Worm (Caenorhabditis elegans): ENCODE measurements around the gene dbn-1.

Gene dbn-1

DNA sequence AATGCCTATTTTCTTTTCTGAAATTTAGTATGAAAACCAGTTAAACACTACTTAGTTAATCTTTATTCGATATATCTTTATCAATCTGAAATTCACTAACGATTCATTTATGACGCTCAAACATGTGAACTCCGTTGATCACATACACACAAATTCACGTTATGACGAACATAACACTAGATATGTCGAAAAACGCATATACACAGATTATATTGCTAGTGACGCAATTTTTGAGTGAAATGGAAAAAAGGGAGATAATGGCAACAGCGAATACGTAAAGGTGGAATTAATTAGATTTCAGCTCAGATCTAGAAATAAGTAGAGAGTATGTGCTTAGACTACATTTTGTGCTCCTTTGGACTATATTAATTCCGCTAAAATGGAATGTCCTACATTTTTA lies 45.0 kb downstream of the dbn-1 start:
- TF ChIP-seq lin-29 (GFP tag; IDR thresholded peaks at IDR 0.05) = no peak
- no peak for TF ChIP-seq dmd-6 (GFP tag; IDR thresholded peaks at IDR 0.05)
- TF ChIP-seq F44E2.7 (GFP tag; IDR thresholded peaks at IDR 0.05) = no peak
- no peak for TF ChIP-seq fkh-10 (GFP tag; optimal IDR thresholded peaks at IDR 0.05)
- no peak for TF ChIP-seq rbr-2 (tag; optimal IDR thresholded peaks at IDR 0.05)
- TF ChIP-seq lin-39 (tag; optimal IDR thresholded peaks at IDR 0.05) = no peak
- TF ChIP-seq ces-1 (GFP tag; optimal IDR thresholded peaks at IDR 0.05) = no peak
- TF ChIP-seq lsy-2 (tag; optimal IDR thresholded peaks at IDR 0.05) = no peak
- TF ChIP-seq F37D6.2 (tag; optimal IDR thresholded peaks at IDR 0.05) = no peak
- no peak for TF ChIP-seq dpl-1 (GFP tag; optimal IDR thresholded peaks at IDR 0.05)
- TF ChIP-seq Y105C5A.15 (GFP tag; IDR thresholded peaks at IDR 0.05) = no peak
- TF ChIP-seq hmg-1.1 (GFP tag; IDR thresholded peaks at IDR 0.05) = no peak
- TF ChIP-seq nhr-111 (GFP tag; optimal IDR thresholded peaks at IDR 0.05) = no peak
- TF ChIP-seq lin-13 (GFP tag; optimal IDR thresholded peaks at IDR 0.05) = no peak

DNA sequence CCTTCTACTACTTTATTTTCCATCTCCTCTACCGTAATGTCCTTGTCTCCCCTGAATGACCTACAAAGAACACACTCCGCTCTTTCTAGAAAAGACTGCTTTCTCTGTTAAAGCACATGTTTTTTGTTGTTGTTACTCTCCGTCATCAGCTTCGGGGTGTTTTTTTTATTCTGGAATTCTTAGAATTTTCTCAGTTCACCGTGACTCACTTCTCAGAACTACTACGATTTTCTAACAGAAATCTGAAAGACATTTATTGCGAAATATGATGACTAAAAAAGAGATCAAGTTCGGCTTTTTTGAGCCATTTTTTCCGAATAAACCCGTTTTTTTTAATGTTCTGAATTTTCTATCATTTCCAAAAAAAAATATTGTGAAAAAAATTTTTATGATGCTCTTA lies 45.6 kb downstream of the dbn-1 start:
- TF ChIP-seq hlh-30 (tag; optimal IDR thresholded peaks at IDR 0.05; ENCODE audit: insufficient read depth) = peak; percentile 21
- peak in 1 of 2 experiments; percentile 12 for TF ChIP-seq mdl-1 (tag; optimal IDR thresholded peaks at IDR 0.05)
- peak; percentile 29 for TF ChIP-seq F37D6.2 (tag; optimal IDR thresholded peaks at IDR 0.05)
- TF ChIP-seq hmg-1.1 (GFP tag; IDR thresholded peaks at IDR 0.05) = no peak
- peak; percentile 34 for TF ChIP-seq nhr-48 (tag; optimal IDR thresholded peaks at IDR 0.05)
- peak in 1 of 2 experiments; percentile 2 for TF ChIP-seq unc-62 (GFP tag; optimal IDR thresholded peaks at IDR 0.05 in 1 of 2)
- TF ChIP-seq unc-62 (tag; optimal IDR thresholded peaks at IDR 0.05) = no peak
- TF ChIP-seq lin-38 (GFP tag; IDR thresholded peaks at IDR 0.05) = 0 out of 2 replicates have a peak, but pooled peaks have one; percentile 9
- peak; percentile 21; the same call in 1 of the 2 replicates for TF ChIP-seq T26A8.4 (GFP tag; IDR thresholded peaks at IDR 0.05)
- TF ChIP-seq nhr-111 (GFP tag; optimal IDR thresholded peaks at IDR 0.05) = no peak
- TF ChIP-seq duxl-1 (tag; optimal IDR thresholded peaks at IDR 0.05; ENCODE audit: poor library complexity) = no peak
- peak in 1 of 2 experiments; percentile 43 for TF ChIP-seq lsy-2 (tag; optimal IDR thresholded peaks at IDR 0.05)
- no peak for TF ChIP-seq sdz-12 (GFP tag; optimal IDR thresholded peaks at IDR 0.05)
- TF ChIP-seq nhr-11 (tag; optimal IDR thresholded peaks at IDR 0.05) = peak; percentile 87

ce11 chrIII:13714950-13715349 lies 46.9 kb downstream of the dbn-1 start:
- no peak for TF ChIP-seq F44E2.7 (GFP tag; IDR thresholded peaks at IDR 0.05)
- no peak for TF ChIP-seq ceh-32 (tag; optimal IDR thresholded peaks at IDR 0.05; ENCODE audit: poor library complexity)
- peak; percentile 17 for TF ChIP-seq F49E8.2 (tag; optimal IDR thresholded peaks at IDR 0.05; ENCODE audit: borderline replicate concordance)
- TF ChIP-seq dpl-1 (GFP tag; optimal IDR thresholded peaks at IDR 0.05) = no peak
- TF ChIP-seq tra-1 (GFP tag; IDR thresholded peaks at IDR 0.05) = no peak
- no peak for TF ChIP-seq mep-1 (tag; optimal IDR thresholded peaks at IDR 0.05)
- no peak for TF ChIP-seq duxl-1 (tag; optimal IDR thresholded peaks at IDR 0.05; ENCODE audit: poor library complexity)

ce11 chrIII:13713807-13714206 lies 48.1 kb downstream of the dbn-1 start:
- 0 out of 2 replicates have a peak, but pooled peaks have one; percentile 16 for TF ChIP-seq snpc-1.2 (GFP tag; IDR thresholded peaks at IDR 0.05)
- TF ChIP-seq nhr-41 (GFP tag; IDR thresholded peaks at IDR 0.05) = no peak
- peak; percentile 57 for TF ChIP-seq set-16 (GFP tag; IDR thresholded peaks at IDR 0.05)
- TF ChIP-seq F26F4.8 (GFP tag; conservative IDR thresholded peaks at IDR 0.05) = no peak
- no peak for TF ChIP-seq D1046.2 (GFP tag; IDR thresholded peaks at IDR 0.05)
- 0 out of 2 replicates have a peak, but pooled peaks have one; percentile 12 for TF ChIP-seq hmg-1.1 (GFP tag; IDR thresholded peaks at IDR 0.05)
- TF ChIP-seq dpl-1 (GFP tag; optimal IDR thresholded peaks at IDR 0.05) = no peak
- TF ChIP-seq aha-1 (tag) = peak; percentile 84
- no peak for TF ChIP-seq zip-11 (GFP tag; IDR thresholded peaks at IDR 0.05)
- peak; percentile 54; the same call in 1 of the 2 replicates for TF ChIP-seq T26A8.4 (GFP tag; IDR thresholded peaks at IDR 0.05)
- no peak for TF ChIP-seq pqm-1 (tag; optimal IDR thresholded peaks at IDR 0.05)
- 0 out of 2 replicates have a peak, but pooled peaks have one; percentile 5 for TF ChIP-seq saeg-2 (GFP tag; IDR thresholded peaks at IDR 0.05)
- TF ChIP-seq nhr-111 (GFP tag; optimal IDR thresholded peaks at IDR 0.05) = peak; percentile 10
- TF ChIP-seq madf-9 (GFP tag; conservative IDR thresholded peaks at IDR 0.05) = 0 out of 2 replicates have a peak, but pooled peaks have one; percentile 2
- TF ChIP-seq hlh-30 (tag; optimal IDR thresholded peaks at IDR 0.05; ENCODE audit: insufficient read depth) = peak; percentile 27
- no peak for TF ChIP-seq attf-4 (tag; optimal IDR thresholded peaks at IDR 0.05)
- no peak for TF ChIP-seq F49E8.2 (tag; optimal IDR thresholded peaks at IDR 0.05; ENCODE audit: borderline replicate concordance)
- no peak for TF ChIP-seq pha-4 (GFP tag; IDR thresholded peaks at IDR 0.05)
- no peak for TF ChIP-seq pha-4 (tag; optimal IDR thresholded peaks at IDR 0.05)
- no peak for TF ChIP-seq egl-27 (tag; optimal IDR thresholded peaks at IDR 0.05)
- no peak for TF ChIP-seq madf-5 (GFP tag; IDR thresholded peaks at IDR 0.05)
- TF ChIP-seq mes-2 (tag; optimal IDR thresholded peaks at IDR 0.05; ENCODE audit: poor library complexity, severe bottlenecking) = no peak
- TF ChIP-seq unc-130 (GFP tag; optimal IDR thresholded peaks at IDR 0.05) = no peak
